Worm (Caenorhabditis elegans) whole organism, L2 larva: Measurements from ENCODE around the gene F55C9.6.

Experiments used
- F13H6.1 ChIP-seq: sonication (generic microtip); optimal IDR thresholded peaks from 2 replicates; lab custom pipeline; 2016; ENCODE audit warnings: missing genetic modification characterization, missing compliant biosample characterization
- ama-1 ChIP-seq: fragments of 150-350 bp; optimal IDR thresholded peaks from 2 replicates; lab custom pipeline; 2018; ENCODE audit warnings: inconsistent platforms
- elt-1 ChIP-seq: fragments of 150-350 bp; optimal IDR thresholded peaks from 2 replicates; lab custom pipeline; 2014; ENCODE audit warnings: missing biosample characterization, missing genetic modification characterization
- elt-3 ChIP-seq: sonication (generic microtip); optimal IDR thresholded peaks from 2 replicates; lab custom pipeline; 2017; ENCODE audit warnings: missing biosample characterization, missing genetic modification characterization
- mdl-1 ChIP-seq, 2 experiments: fragments of 150-350 bp in 1 of 2; sonication (generic microtip) in 1 of 2; optimal IDR thresholded peaks; 2 replicates each; lab custom pipeline; 2017; ENCODE audit warnings: missing biosample characterization in 2 of 2, missing genetic modification characterization in 2 of 2
- nhr-10 ChIP-seq: sonication (generic microtip); optimal IDR thresholded peaks from 2 replicates; lab custom pipeline; 2017; ENCODE audit warnings: missing biosample characterization, missing genetic modification characterization
- nhr-11 ChIP-seq: fragments of 150-350 bp; optimal IDR thresholded peaks from 2 replicates; lab custom pipeline; 2014; ENCODE audit warnings: missing biosample characterization, missing genetic modification characterization
- nhr-23 ChIP-seq: fragments of 150-350 bp; optimal IDR thresholded peaks from 2 replicates; lab custom pipeline; 2014; ENCODE audit warnings: missing biosample characterization, missing genetic modification reagents, missing genetic modification characterization
- snpc-4 ChIP-seq: fragments of 150-350 bp; optimal IDR thresholded peaks from 2 replicates; lab custom pipeline; 2014; ENCODE audit warnings: missing biosample characterization, missing genetic modification characterization
- unc-62 ChIP-seq: fragments of 150-350 bp; optimal IDR thresholded peaks from 2 replicates; lab custom pipeline; 2014; ENCODE audit warnings: missing biosample characterization, missing genetic modification reagents, missing genetic modification characterization
- zag-1 ChIP-seq: fragments of 150-350 bp; optimal IDR thresholded peaks from 2 replicates; lab custom pipeline; 2014; ENCODE audit warnings: missing biosample characterization, missing genetic modification characterization
- ztf-11 ChIP-seq: sonication (generic microtip); optimal IDR thresholded peaks from 2 replicates; lab custom pipeline; 2017; ENCODE audit warnings: missing biosample characterization, missing genetic modification characterization

DNA sequence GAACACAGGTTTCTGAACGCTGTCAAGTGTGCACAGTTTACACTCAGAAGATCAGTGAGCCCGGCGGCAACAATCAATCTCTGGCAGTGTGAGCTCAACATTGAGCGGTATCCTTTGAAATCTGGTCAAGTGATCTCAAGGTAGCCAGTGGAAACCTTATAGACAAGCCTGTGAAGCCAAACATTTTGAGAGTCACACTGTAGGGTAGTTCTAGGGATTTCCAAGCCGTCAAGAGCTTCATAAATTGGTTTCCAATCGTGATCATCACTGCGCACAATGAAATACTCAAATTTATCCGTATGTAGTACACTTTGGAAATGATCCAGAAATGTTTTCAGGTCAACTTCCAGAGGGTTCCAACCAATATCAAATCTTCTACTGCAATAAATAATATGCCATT is 10.3 kb upstream of the F55C9.6 start, which contains the start of gene F55C9.15:
- TF ChIP-seq unc-62 (GFP tag; lab: Kevin White, UChicago), result no peak
- TF ChIP-seq mdl-1 (tag; optimal IDR thresholded peaks at IDR 0.05; lab: Kevin White, UChicago), result no peak
- TF ChIP-seq elt-1 (tag; lab: Kevin White, UChicago), result no peak
- TF ChIP-seq ama-1 (lab: Kevin White, UChicago), result no peak
- TF ChIP-seq zag-1 (tag; lab: Kevin White, UChicago), result no peak
- no peak for TF ChIP-seq elt-3
- TF ChIP-seq nhr-10 (tag; lab: Kevin White, UChicago), result no peak
- TF ChIP-seq snpc-4 (tag; lab: Kevin White, UChicago), result no peak
- no peak for TF ChIP-seq F13H6.1 (tag; lab: Kevin White, UChicago)
- TF ChIP-seq ztf-11 (tag; lab: Kevin White, UChicago), result no peak
- no peak for TF ChIP-seq nhr-23 (tag; lab: Kevin White, UChicago)
- TF ChIP-seq nhr-11 (tag; lab: Kevin White, UChicago), result no peak
